Fruit fly (Drosophila melanogaster) whole organism, wandering third instar larva: ENCODE data around the gene CG3557.
A peak's percentile ranks its signal among the peaks of the same experiment; 100 is the strongest.

Experiments used
- Abd-B ChIP-seq: fragments of >200 bp; optimal IDR thresholded peaks from 2 replicates; lab custom pipeline; 2017; ENCODE audit warnings: missing biosample characterization, missing genetic modification characterization
- CG32264 ChIP-seq: fragments of 200-800 bp; sonication (Bioruptor generic); optimal IDR thresholded peaks from 2 replicates; lab custom pipeline; 2016; ENCODE audit warnings: missing biosample characterization, missing genetic modification characterization
- CG9705 ChIP-seq: fragments of 200-800 bp; sonication (Bioruptor generic); optimal IDR thresholded peaks from 2 replicates; lab custom pipeline; 2018; ENCODE audit warnings: missing biosample characterization, mild to moderate bottlenecking, missing genetic modification characterization
- CrebA ChIP-seq: fragments of 200-800 bp; sonication (Bioruptor generic); optimal IDR thresholded peaks from 2 replicates; lab custom pipeline; 2016; ENCODE audit warnings: missing biosample characterization, mild to moderate bottlenecking, missing genetic modification characterization, borderline replicate concordance
- Dif ChIP-seq: fragments of 200-275, 200-300 bp; sonication (Bioruptor generic); optimal IDR thresholded peaks from 2 replicates; lab custom pipeline; 2018; ENCODE audit warnings: missing biosample characterization, missing genetic modification characterization; ENCODE audit not compliant: partially characterized antibody
- GATAd ChIP-seq: sonication (Bioruptor generic); optimal IDR thresholded peaks from 2 replicates; lab custom pipeline; 2016; ENCODE audit warnings: missing biosample characterization, missing genetic modification characterization
- HLH106 ChIP-seq: fragments of 200-800 bp; optimal IDR thresholded peaks from 3 replicates; lab custom pipeline; 2019; ENCODE audit warnings: missing biosample characterization, mild to moderate bottlenecking, missing genetic modification characterization, moderate library complexity
- Hnf4 ChIP-seq: fragments of 200-800 bp; sonication (Bioruptor generic); optimal IDR thresholded peaks from 2 replicates; lab custom pipeline; 2016; ENCODE audit warnings: missing biosample characterization, mild to moderate bottlenecking, missing genetic modification characterization
- Hr78 ChIP-seq: fragments of >200 bp; optimal IDR thresholded peaks from 2 replicates; lab custom pipeline; 2017; ENCODE audit warnings: missing biosample characterization, missing genetic modification characterization
- Hr83 ChIP-seq: fragments of 200-300 bp; sonication (Bioruptor generic); optimal IDR thresholded peaks from 2 replicates; lab custom pipeline; 2016; ENCODE audit warnings: missing biosample characterization, mild to moderate bottlenecking, missing genetic modification characterization, moderate library complexity; ENCODE audit not compliant: poor library complexity, severe bottlenecking
- Jra ChIP-seq: sonication (Bioruptor generic); optimal IDR thresholded peaks from 2 replicates; lab custom pipeline; 2016; ENCODE audit warnings: missing biosample characterization, missing genetic modification characterization
- Mio ChIP-seq: sonication (Bioruptor generic); optimal IDR thresholded peaks from 2 replicates; lab custom pipeline; 2016; ENCODE audit warnings: missing biosample characterization, missing genetic modification characterization
- Myc ChIP-seq: fragments of >200 bp; optimal IDR thresholded peaks from 2 replicates; lab custom pipeline; 2017
- N ChIP-seq: fragments of >200 bp; optimal IDR thresholded peaks from 2 replicates; lab custom pipeline; 2018; ENCODE audit warnings: missing biosample characterization, missing external identifiers, missing genetic modification characterization
- OdsH ChIP-seq: fragments of 200-800 bp; sonication (Bioruptor generic); optimal IDR thresholded peaks from 2 replicates; lab custom pipeline; 2016; ENCODE audit warnings: missing biosample characterization, mild to moderate bottlenecking, missing genetic modification characterization
- Rel ChIP-seq, 2 experiments: fragments of 200-800 bp; sonication (Bioruptor generic) in 1 of 2; optimal IDR thresholded peaks; 2 replicates in 1 of 2; 3 replicates in 1 of 2; lab custom pipeline; 2016 to 2019; ENCODE audit warnings: mild to moderate bottlenecking in 2 of 2, missing biosample characterization in 2 of 2, missing genetic modification characterization in 2 of 2, moderate library complexity in 1 of 2
- Sp1 ChIP-seq: fragments of 200-800 bp; sonication (Bioruptor generic); optimal IDR thresholded peaks from 3 replicates; lab custom pipeline; 2019; ENCODE audit warnings: missing biosample characterization, mild to moderate bottlenecking, missing genetic modification characterization, moderate library complexity
- br ChIP-seq: fragments of 200-800 bp; sonication (Bioruptor generic); optimal IDR thresholded peaks from 2 replicates; lab custom pipeline; 2016; ENCODE audit warnings: missing biosample characterization, missing genetic modification characterization
- brk ChIP-seq: fragments of 200-800 bp; sonication (Bioruptor generic); optimal IDR thresholded peaks from 2 replicates; lab custom pipeline; 2016; ENCODE audit warnings: missing biosample characterization, mild to moderate bottlenecking, missing genetic modification characterization
- dl ChIP-seq, 2 experiments: fragments of 175-275, 200-275 bp in 1 of 2; fragments of 200-275 bp in 1 of 2; sonication (Bioruptor generic); optimal IDR thresholded peaks; lab custom pipeline; 2018; ENCODE audit warnings: mild to moderate bottlenecking in 2 of 2, missing biosample characterization in 2 of 2, missing genetic modification characterization in 2 of 2, moderate library complexity in 2 of 2; ENCODE audit not compliant: partially characterized antibody in 2 of 2, insufficient read depth in 1 of 2
- dmrt93B ChIP-seq: fragments of 200-800 bp; sonication (Bioruptor generic); optimal IDR thresholded peaks from 2 replicates; lab custom pipeline; 2018; ENCODE audit warnings: missing biosample characterization, mild to moderate bottlenecking, missing genetic modification characterization
- dsf ChIP-seq: sonication (Bioruptor generic); optimal IDR thresholded peaks from 2 replicates; lab custom pipeline; 2016; ENCODE audit warnings: missing biosample characterization, missing genetic modification characterization, borderline replicate concordance
- ey ChIP-seq: fragments of 200-800 bp; sonication (Bioruptor generic); optimal IDR thresholded peaks from 2 replicates; lab custom pipeline; 2016; ENCODE audit warnings: missing biosample characterization, missing genetic modification characterization
- foxo ChIP-seq, 2 experiments: fragments of 200-800 bp; sonication (Bioruptor generic); optimal IDR thresholded peaks; 2 replicates in 1 of 2; 3 replicates in 1 of 2; lab custom pipeline; 2016 to 2017; ENCODE audit warnings: missing biosample characterization in 2 of 2, missing genetic modification characterization in 2 of 2
- fru ChIP-seq: fragments of 200-800 bp; sonication (Bioruptor generic); optimal IDR thresholded peaks from 3 replicates; lab custom pipeline; 2016; ENCODE audit warnings: missing biosample characterization, mild to moderate bottlenecking, missing genetic modification characterization
- h ChIP-seq: fragments of 200-800 bp; sonication (Bioruptor generic); optimal IDR thresholded peaks from 3 replicates; lab custom pipeline; 2016; ENCODE audit warnings: missing biosample characterization, mild to moderate bottlenecking, missing genetic modification characterization
- jim ChIP-seq: fragments of 175-275, 200-325 bp; sonication (Bioruptor generic); optimal IDR thresholded peaks from 2 replicates; lab custom pipeline; 2016; ENCODE audit warnings: missing biosample characterization, mild to moderate bottlenecking, missing genetic modification characterization
- lola ChIP-seq: fragments of >200 bp; optimal IDR thresholded peaks from 2 replicates; lab custom pipeline; 2017; ENCODE audit warnings: missing biosample characterization, missing genetic modification characterization
- pan ChIP-seq: fragments of >200 bp; optimal IDR thresholded peaks from 2 replicates; lab custom pipeline; 2017
- psq ChIP-seq: fragments of 200-800 bp; sonication (Bioruptor generic); optimal IDR thresholded peaks from 3 replicates; lab custom pipeline; 2017; ENCODE audit warnings: missing biosample characterization, mild to moderate bottlenecking, missing genetic modification characterization, moderate library complexity
- rgr ChIP-seq: fragments of 200-800 bp; sonication (Bioruptor generic); optimal IDR thresholded peaks from 3 replicates; lab custom pipeline; 2016; ENCODE audit warnings: missing biosample characterization, mild to moderate bottlenecking, missing genetic modification characterization
- sage ChIP-seq: fragments of 200-800 bp; sonication (Bioruptor generic); optimal IDR thresholded peaks from 2 replicates; lab custom pipeline; 2016; ENCODE audit warnings: missing biosample characterization, mild to moderate bottlenecking, missing genetic modification characterization
- sv ChIP-seq: fragments of 200-800 bp; sonication (Bioruptor generic); optimal IDR thresholded peaks from 3 replicates; lab custom pipeline; 2016; ENCODE audit warnings: missing biosample characterization, missing genetic modification characterization
- usp ChIP-seq: fragments of >200 bp; optimal IDR thresholded peaks from 2 replicates; lab custom pipeline; 2017; ENCODE audit warnings: missing biosample characterization, missing genetic modification characterization
- woc ChIP-seq: sonication (Bioruptor generic); optimal IDR thresholded peaks from 2 replicates; lab custom pipeline; 2016; ENCODE audit warnings: missing biosample characterization, mild to moderate bottlenecking, missing genetic modification characterization

Gene CG3557

DNA sequence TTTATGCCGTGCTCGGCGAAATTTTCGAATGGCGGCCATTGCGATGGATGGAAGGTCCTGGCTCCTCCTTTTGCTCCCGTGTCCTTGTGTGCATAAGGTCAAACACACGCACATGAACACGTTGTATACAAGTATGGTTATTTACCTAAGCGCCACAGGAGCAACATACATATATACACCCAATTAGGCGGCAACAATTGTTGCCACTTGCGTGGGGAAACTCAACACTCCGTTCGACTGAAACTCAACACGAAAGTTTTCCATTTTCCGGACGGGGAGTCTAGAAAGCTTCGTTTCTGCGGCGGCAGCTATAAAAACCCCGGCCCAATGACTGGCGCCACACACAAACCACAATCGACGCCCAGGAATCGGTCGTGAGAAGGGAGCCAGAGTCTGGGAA lies 5.7 kb upstream of the CG3557 start, which contains the start of gene CG46448:
TSS of gene CG46448 (plus strand) at position 340 of the 400 bp plus-strand sequence.
- no peak for TF ChIP-seq Hnf4 (GFP tag; lab: Kevin White, UChicago)
- TF ChIP-seq Sp1 (GFP tag; lab: Kevin White, UChicago), result no peak
- TF ChIP-seq dsf (GFP tag; lab: Kevin White, UChicago), result no peak
- no peak for TF ChIP-seq Abd-B (GFP tag; lab: Kevin White, UChicago)
- TF ChIP-seq fru (GFP tag; lab: Kevin White, UChicago), result no peak
- TF ChIP-seq Myc (lab: Kevin White, UChicago), result no peak
- no peak for TF ChIP-seq Jra
- no peak for TF ChIP-seq N (GFP tag; lab: Kevin White, UChicago)
- TF ChIP-seq CG32264 (GFP tag; lab: Kevin White, UChicago), result no peak

DNA sequence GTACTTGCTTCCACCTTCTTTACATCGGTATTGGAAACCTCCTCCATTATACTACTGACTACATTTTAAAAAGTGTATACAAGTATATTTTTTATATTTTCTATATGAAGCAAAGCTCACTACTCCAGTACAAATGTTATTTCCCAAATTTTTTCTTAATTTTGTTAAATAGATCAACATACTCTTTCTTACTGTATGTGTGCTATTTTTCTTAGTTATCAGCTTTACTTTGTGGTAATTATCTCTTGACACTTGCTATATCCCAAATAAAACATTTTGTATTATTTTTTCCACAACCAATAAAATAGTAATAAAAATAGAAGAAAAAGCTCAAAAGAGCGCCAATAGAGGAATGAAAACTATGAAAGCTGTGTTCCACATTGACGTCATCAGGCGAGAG lies 5.0 kb upstream of the CG3557 start, which contains the start of gene CG43750:
TSS of gene CG43750 (minus strand) at position 101 of the 400 bp plus-strand sequence.
- TF ChIP-seq dsf (GFP tag; lab: Kevin White, UChicago) (no peak), sage (GFP tag; lab: Kevin White, UChicago) (no peak), pan (no peak), dl (GFP tag; optimal IDR thresholded peaks at IDR 0.05; lab: Kevin White, UChicago; ENCODE audit: insufficient read depth in 1 of 2, partially characterized antibody in 2 of 2) (no peak), psq (GFP tag; lab: Kevin White, UChicago) (no peak), Sp1 (GFP tag; lab: Kevin White, UChicago) (no peak), rgr (GFP tag; lab: Kevin White, UChicago) (no peak), CrebA (GFP tag; lab: Kevin White, UChicago) (no peak), usp (no peak), Myc (lab: Kevin White, UChicago) (no peak), dmrt93B (GFP tag; lab: Kevin White, UChicago) (no peak), foxo (GFP tag; optimal IDR thresholded peaks at IDR 0.05; lab: Kevin White, UChicago) (no peak), Dif (GFP tag; lab: Kevin White, UChicago) (no peak), CG9705 (GFP tag; lab: Kevin White, UChicago) (no peak), OdsH (no peak), Abd-B (GFP tag; lab: Kevin White, UChicago) (no peak), Jra (no peak), brk (no peak), Hr78 (GFP tag; lab: Kevin White, UChicago) (no peak), br (GFP tag; lab: Kevin White, UChicago) (no peak)

DNA sequence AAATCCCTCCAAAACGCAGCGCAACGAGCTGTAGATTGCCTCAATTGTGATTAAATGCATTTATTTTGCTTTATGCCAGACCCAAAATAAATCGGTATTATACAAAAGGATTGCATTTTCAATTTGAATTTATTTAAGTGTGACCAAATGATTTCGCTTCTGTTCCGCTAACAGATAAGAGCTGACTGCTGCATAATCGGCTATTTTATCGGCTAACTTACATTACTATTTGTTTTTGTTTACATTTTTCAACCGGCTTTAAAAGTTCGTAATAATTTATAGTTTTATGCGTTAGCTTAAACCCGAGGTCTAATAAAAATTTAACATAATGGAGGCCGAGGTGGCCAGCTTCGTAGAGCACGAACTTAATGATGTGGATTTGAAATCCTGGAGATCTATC lies 2.6 kb downstream of the CG3557 start, which contains the start of gene PIG-Wa:
TSS of gene PIG-Wa (plus strand) at position 232 of the 400 bp plus-strand sequence.
- TF ChIP-seq br (GFP tag; lab: Kevin White, UChicago) (no peak), Dif (GFP tag; lab: Kevin White, UChicago) (peak; percentile 77), foxo (GFP tag; optimal IDR thresholded peaks at IDR 0.05; lab: Kevin White, UChicago) (no peak), brk (no peak)

DNA sequence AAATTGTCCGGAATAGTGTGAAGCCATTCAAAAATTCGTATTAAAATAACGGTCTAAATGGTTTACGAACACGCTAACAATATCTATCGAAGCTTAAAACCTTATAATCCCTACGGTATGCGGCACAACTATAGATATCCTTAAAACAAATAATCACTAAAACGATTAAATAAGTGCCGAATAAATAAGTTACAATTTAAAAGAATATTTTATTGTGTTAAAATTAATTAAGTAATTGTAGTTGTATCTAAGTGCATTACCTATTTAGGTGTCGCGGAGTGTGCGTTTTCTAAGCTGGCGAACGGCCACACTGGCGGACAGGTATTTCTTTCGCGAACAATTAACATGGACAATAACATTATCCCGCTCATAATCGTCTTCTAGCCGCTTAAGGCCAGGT lies 4.8 kb downstream of the CG3557 start, which contains the start of gene Eogt:
TSS of gene Eogt (plus strand) at position 293 of the 400 bp plus-strand sequence.
- peak in 1 of 2 experiments; percentile 94 for TF ChIP-seq foxo (GFP tag; optimal IDR thresholded peaks at IDR 0.05; lab: Kevin White, UChicago)
- peak; percentile 85 for TF ChIP-seq sv (GFP tag; lab: Kevin White, UChicago)
- TF ChIP-seq woc, result peak; percentile 87
- TF ChIP-seq N (GFP tag; lab: Kevin White, UChicago), result no peak
- TF ChIP-seq psq (GFP tag; lab: Kevin White, UChicago), result peak; percentile 80
- TF ChIP-seq ey, result peak; percentile 85
- TF ChIP-seq lola (GFP tag; lab: Kevin White, UChicago), result no peak
- peak; percentile 91 for TF ChIP-seq CG9705 (GFP tag; lab: Kevin White, UChicago)
- peak; percentile 86 for TF ChIP-seq OdsH
- no peak for TF ChIP-seq Rel (GFP tag; optimal IDR thresholded peaks at IDR 0.05; lab: Kevin White, UChicago)
- peak; percentile 76 for TF ChIP-seq Rel (tag; optimal IDR thresholded peaks at IDR 0.05; lab: Kevin White, UChicago)
- peak; percentile 32 for TF ChIP-seq Mio (GFP tag; lab: Kevin White, UChicago)
- TF ChIP-seq CG32264 (GFP tag; lab: Kevin White, UChicago), result peak; percentile 18
- TF ChIP-seq Sp1 (GFP tag; lab: Kevin White, UChicago), result peak; percentile 95
- peak; percentile 81 for TF ChIP-seq br (GFP tag; lab: Kevin White, UChicago)
- TF ChIP-seq Myc (lab: Kevin White, UChicago), result peak; percentile 21
- TF ChIP-seq CrebA (GFP tag; lab: Kevin White, UChicago), result no peak
- no peak for TF ChIP-seq Dif (GFP tag; lab: Kevin White, UChicago)
- peak; percentile 67 for TF ChIP-seq dsf (GFP tag; lab: Kevin White, UChicago)
- TF ChIP-seq rgr (GFP tag; lab: Kevin White, UChicago), result peak; percentile 91
- peak; percentile 75 for TF ChIP-seq GATAd
- TF ChIP-seq dmrt93B (GFP tag; lab: Kevin White, UChicago), result peak; percentile 92
- peak; percentile 2 for TF ChIP-seq Hr83 (GFP tag; lab: Kevin White, UChicago)
- no peak for TF ChIP-seq brk
- TF ChIP-seq HLH106, result peak; percentile 97
- peak; percentile 15 for TF ChIP-seq jim
- no peak for TF ChIP-seq sage (GFP tag; lab: Kevin White, UChicago)
- peak; percentile 89 for TF ChIP-seq h (GFP tag; lab: Kevin White, UChicago)
- peak; percentile 85 for TF ChIP-seq fru (GFP tag; lab: Kevin White, UChicago)
